Fruit fly (Drosophila melanogaster) whole organism, embryonic: ENCODE results near the gene QC.
A peak's percentile ranks its signal among the peaks of the same experiment; 100 is the strongest.

Experiments used
- BtbVII ChIP-seq: fragments of 200-800 bp; sonication (Bioruptor generic); optimal IDR thresholded peaks from 3 replicates; lab custom pipeline; 2017; ENCODE audit warnings: missing biosample characterization, mild to moderate bottlenecking, missing genetic modification characterization
- CG10267 ChIP-seq: fragments of 200-800 bp; sonication (Bioruptor generic); optimal IDR thresholded peaks from 2 replicates; lab custom pipeline; 2018; ENCODE audit warnings: missing biosample characterization, mild to moderate bottlenecking, missing genetic modification characterization, moderate library complexity
- CG10431 ChIP-seq: fragments of 200-800 bp; sonication (Bioruptor generic); optimal IDR thresholded peaks from 3 replicates; lab custom pipeline; 2018; ENCODE audit warnings: missing biosample characterization, mild to moderate bottlenecking, missing genetic modification characterization
- CG12391 ChIP-seq: fragments of 200-800 bp; sonication (Bioruptor generic); optimal IDR thresholded peaks from 3 replicates; lab custom pipeline; 2018; ENCODE audit warnings: missing biosample characterization, mild to moderate bottlenecking, missing genetic modification characterization, moderate library complexity
- CG13296 ChIP-seq: fragments of 200-800 bp; sonication (Bioruptor generic); optimal IDR thresholded peaks from 3 replicates; lab custom pipeline; 2018; ENCODE audit warnings: missing biosample characterization, mild to moderate bottlenecking, missing genetic modification characterization
- CG15269 ChIP-seq: fragments of 200-800 bp; sonication (Bioruptor generic); optimal IDR thresholded peaks from 2 replicates; lab custom pipeline; 2018; ENCODE audit warnings: missing biosample characterization, mild to moderate bottlenecking, missing genetic modification characterization, moderate library complexity
- CG1602 ChIP-seq: fragments of 200-800 bp; sonication (Bioruptor generic); optimal IDR thresholded peaks from 3 replicates; lab custom pipeline; 2016; ENCODE audit warnings: missing biosample characterization, missing genetic modification characterization
- CG16813 ChIP-seq: fragments of 200-800 bp; sonication (Bioruptor generic); IDR thresholded peaks from 3 replicates; pipeline ENCODE4 v1.3.6; 2022; ENCODE audit warnings: missing biosample characterization, missing genetic modification characterization; ENCODE audit not compliant: partially characterized antibody
- CG17361 ChIP-seq: fragments of 200-800 bp; sonication (Bioruptor generic); IDR thresholded peaks from 3 replicates; pipeline ENCODE4 v1.3.6; 2022; ENCODE audit warnings: missing biosample characterization, missing genetic modification characterization
- CG17829 ChIP-seq: fragments of 200-800 bp; optimal IDR thresholded peaks from 2 replicates; lab custom pipeline; 2019; ENCODE audit warnings: missing biosample characterization, mild to moderate bottlenecking, missing genetic modification characterization, moderate library complexity
- CG2678 ChIP-seq: fragments of 200-800 bp; sonication (Bioruptor generic); optimal IDR thresholded peaks from 3 replicates; lab custom pipeline; 2019; ENCODE audit warnings: missing biosample characterization, mild to moderate bottlenecking, missing genetic modification characterization, moderate library complexity
- CG30020 ChIP-seq: fragments of 200-800 bp; optimal IDR thresholded peaks from 2 replicates; lab custom pipeline; 2019; ENCODE audit warnings: missing biosample characterization, mild to moderate bottlenecking, missing genetic modification characterization, moderate library complexity
- CG32772 ChIP-seq: fragments of 200-800 bp; sonication (Bioruptor generic); IDR thresholded peaks from 2 replicates; pipeline ENCODE4 v1.3.6; 2022; ENCODE audit warnings: missing biosample characterization, missing genetic modification characterization
- CG3847 ChIP-seq: fragments of 200-800 bp; sonication (Bioruptor generic); IDR thresholded peaks from 2 replicates; pipeline ENCODE4 v1.3.6; 2022; ENCODE audit warnings: missing biosample characterization, missing genetic modification characterization
- CG6175 ChIP-seq: fragments of 200-800 bp; sonication (Bioruptor generic); IDR thresholded peaks from 3 replicates; pipeline ENCODE4 v1.3.6; 2022; ENCODE audit warnings: missing biosample characterization, missing genetic modification characterization
- CG9932 ChIP-seq: fragments of 200-800 bp; sonication (Bioruptor generic); IDR thresholded peaks from 2 replicates; pipeline ENCODE4 v1.3.6; 2022; ENCODE audit warnings: missing biosample characterization, missing genetic modification characterization
- CTCF ChIP-seq: fragments of 200-800 bp; sonication (Bioruptor generic); optimal IDR thresholded peaks from 2 replicates; lab custom pipeline; 2017; ENCODE audit warnings: missing biosample characterization, mild to moderate bottlenecking, missing genetic modification characterization, moderate library complexity
- Dll ChIP-seq: fragments of 200-800 bp; sonication (Bioruptor generic); IDR thresholded peaks from 4 replicates; pipeline ENCODE4 v1.3.6; 2022; ENCODE audit warnings: missing biosample characterization, missing genetic modification characterization; ENCODE audit not compliant: partially characterized antibody
- Doc2 ChIP-seq: fragments of 200-800 bp; sonication (Bioruptor generic); IDR thresholded peaks from 2 replicates; pipeline ENCODE4 v1.3.6; 2022; ENCODE audit warnings: missing biosample characterization, missing genetic modification characterization
- Drgx ChIP-seq: fragments of 200-800 bp; sonication (Bioruptor generic); IDR thresholded peaks from 2 replicates; pipeline ENCODE4 v1.3.6; 2022; ENCODE audit warnings: missing biosample characterization, missing genetic modification characterization
- Eip74EF ChIP-seq, 2 experiments: fragments of 200-800 bp in 1 of 2; fragments of >200 bp in 1 of 2; sonication (Bioruptor generic) in 1 of 2; optimal IDR thresholded peaks; 2 replicates each; lab custom pipeline; 2017 to 2019; ENCODE audit warnings: missing biosample characterization in 2 of 2, missing genetic modification characterization in 2 of 2, mild to moderate bottlenecking in 1 of 2, moderate library complexity in 1 of 2
- HLH3B ChIP-seq: fragments of 200-800 bp; sonication (Bioruptor generic); IDR thresholded peaks from 2 replicates; pipeline ENCODE4 v1.3.6; 2022; ENCODE audit warnings: missing biosample characterization, missing genetic modification characterization
- HmgD ChIP-seq: fragments of 200-800 bp; sonication (Bioruptor generic); optimal IDR thresholded peaks from 3 replicates; lab custom pipeline; 2016; ENCODE audit warnings: missing biosample characterization, missing genetic modification characterization
- Mes4 ChIP-seq: fragments of 200-800 bp; sonication (Bioruptor generic); optimal IDR thresholded peaks from 2 replicates; lab custom pipeline; 2016; ENCODE audit warnings: missing biosample characterization, missing genetic modification characterization
- Mrtf ChIP-seq: fragments of 200-800 bp; sonication (Bioruptor generic); IDR thresholded peaks from 3 replicates; pipeline ENCODE4 v1.3.6; 2022; ENCODE audit warnings: missing biosample characterization, missing genetic modification characterization
- PHDP ChIP-seq: fragments of 200-800 bp; sonication (Bioruptor generic); optimal IDR thresholded peaks from 3 replicates; lab custom pipeline; 2018; ENCODE audit warnings: missing biosample characterization, mild to moderate bottlenecking, missing genetic modification characterization, moderate library complexity
- Ptx1 ChIP-seq: fragments of 200-800 bp; sonication (Bioruptor generic); IDR thresholded peaks from 2 replicates; pipeline ENCODE4 v1.3.6; 2022; ENCODE audit warnings: missing biosample characterization, missing genetic modification characterization
- Sry-β ChIP-seq: fragments of 200-800 bp; sonication (Bioruptor generic); optimal IDR thresholded peaks from 2 replicates; lab custom pipeline; 2018; ENCODE audit warnings: missing biosample characterization, mild to moderate bottlenecking, missing genetic modification characterization, moderate library complexity
- bbx ChIP-seq: fragments of 200-800 bp; sonication (Bioruptor generic); IDR thresholded peaks from 2 replicates; pipeline ENCODE4 v1.3.6; 2022; ENCODE audit warnings: missing biosample characterization, missing genetic modification characterization; ENCODE audit not compliant: partially characterized antibody
- bsh ChIP-seq, 2 experiments: fragments of 200-800 bp; sonication (Bioruptor generic); optimal IDR thresholded peaks; 2 replicates each; lab custom pipeline; 2017 to 2018; ENCODE audit warnings: mild to moderate bottlenecking in 2 of 2, missing biosample characterization in 2 of 2, missing genetic modification characterization in 2 of 2, moderate library complexity in 1 of 2
- btn ChIP-seq: fragments of 200-800 bp; sonication (Bioruptor generic); optimal IDR thresholded peaks from 2 replicates; lab custom pipeline; 2016; ENCODE audit warnings: missing biosample characterization, missing genetic modification characterization
- cg ChIP-seq: fragments of 200-800 bp; sonication (Bioruptor generic); optimal IDR thresholded peaks from 3 replicates; lab custom pipeline; 2019; ENCODE audit warnings: missing biosample characterization, mild to moderate bottlenecking, missing genetic modification characterization, moderate library complexity
- chm ChIP-seq: fragments of 200-800 bp; sonication (Bioruptor generic); IDR thresholded peaks from 2 replicates; pipeline ENCODE4 v1.3.6; 2022; ENCODE audit warnings: missing biosample characterization, missing genetic modification characterization
- en ChIP-seq: fragments of 200-800 bp; sonication (Bioruptor generic); optimal IDR thresholded peaks from 2 replicates; lab custom pipeline; 2016; ENCODE audit warnings: missing biosample characterization, missing genetic modification characterization
- gcm2 ChIP-seq: fragments of 200-800 bp; sonication (Bioruptor generic); optimal IDR thresholded peaks from 2 replicates; lab custom pipeline; 2016; ENCODE audit warnings: missing biosample characterization, missing genetic modification characterization
- grau ChIP-seq: fragments of 200-800 bp; optimal IDR thresholded peaks from 3 replicates; lab custom pipeline; 2019; ENCODE audit warnings: missing biosample characterization, mild to moderate bottlenecking, missing genetic modification characterization, moderate library complexity
- her ChIP-seq: fragments of 200-800 bp; sonication (Bioruptor generic); optimal IDR thresholded peaks from 2 replicates; lab custom pipeline; 2016; ENCODE audit warnings: missing biosample characterization, missing genetic modification characterization
- hth ChIP-seq: fragments of >200 bp; optimal IDR thresholded peaks from 2 replicates; lab custom pipeline; 2017; ENCODE audit warnings: inconsistent platforms
- jing ChIP-seq: fragments of 200-800 bp; sonication (Bioruptor generic); optimal IDR thresholded peaks from 2 replicates; lab custom pipeline; 2018; ENCODE audit warnings: missing biosample characterization, mild to moderate bottlenecking, missing genetic modification characterization
- nom ChIP-seq: fragments of 200-800 bp; sonication (Bioruptor generic); optimal IDR thresholded peaks from 2 replicates; lab custom pipeline; 2017; ENCODE audit warnings: missing biosample characterization, missing genetic modification characterization, mild to moderate bottlenecking, moderate library complexity, missing genetic modification reagents
- p53 ChIP-seq: fragments of 200-800 bp; sonication (Bioruptor generic); optimal IDR thresholded peaks from 2 replicates; lab custom pipeline; 2016; ENCODE audit warnings: missing biosample characterization, missing genetic modification characterization
- shn ChIP-seq: fragments of 200-800 bp; sonication (Bioruptor generic); optimal IDR thresholded peaks from 3 replicates; lab custom pipeline; 2016; ENCODE audit warnings: missing biosample characterization, missing genetic modification characterization
- tio ChIP-seq: fragments of 200-800 bp; sonication (Bioruptor generic); optimal IDR thresholded peaks from 2 replicates; lab custom pipeline; 2017; ENCODE audit warnings: missing biosample characterization, missing genetic modification characterization, inconsistent platforms
- zen ChIP-seq: fragments of 200-800 bp; sonication (Bioruptor generic); optimal IDR thresholded peaks from 3 replicates; lab custom pipeline; 2018; ENCODE audit warnings: missing biosample characterization, mild to moderate bottlenecking, missing genetic modification characterization, moderate library complexity

QC gene

dm6 chr3L:5943348-5943904 lies 41.2 kb upstream of the QC start:
- peak; percentile 89 for TF ChIP-seq nom (GFP tag; lab: Kevin White, UChicago)
- peak in 1 of 2 experiments; percentile 66 for TF ChIP-seq bsh (GFP tag; optimal IDR thresholded peaks at IDR 0.05; lab: Kevin White, UChicago)
- no peak for TF ChIP-seq p53 (GFP tag; lab: Kevin White, UChicago)
- TF ChIP-seq, all 482 proteins: peak for 2

dm6 chr3L:5941508-5941907 lies 39.3 kb upstream of the QC start:
- TF ChIP-seq her (GFP tag; lab: Kevin White, UChicago): no peak
- TF ChIP-seq Drgx: peak; percentile 32
- no peak for TF ChIP-seq chm
- no peak for TF ChIP-seq hth (lab: Kevin White, UChicago)
- TF ChIP-seq, all 482 proteins: peak for 1

dm6 chr3L:5941086-5941485 lies 38.8 kb upstream of the QC start:
- TF ChIP-seq en (GFP tag; lab: Kevin White, UChicago) (no peak), HLH3B (no peak), CG6175 (GFP tag; lab: Robert Waterston, UW) (no peak), CG32772 (GFP tag; lab: Robert Waterston, UW) (no peak), CG17829 (tag; lab: Kevin White, UChicago) (no peak), Drgx (0 out of 2 replicates have a peak, but pooled peaks have one; percentile 18), Doc2 (GFP tag; lab: Robert Waterston, UW) (no peak), jing (GFP tag; lab: Kevin White, UChicago) (no peak), CG15269 (tag; lab: Kevin White, UChicago) (no peak), CG1602 (no peak), btn (GFP tag; lab: Kevin White, UChicago) (no peak), tio (GFP tag; lab: Kevin White, UChicago) (no peak), Mes4 (GFP tag; lab: Kevin White, UChicago) (no peak), bsh (GFP tag; optimal IDR thresholded peaks at IDR 0.05; lab: Kevin White, UChicago) (peak in 1 of 2 experiments; percentile 42), zen (tag; lab: Kevin White, UChicago) (no peak), CG13296 (GFP tag; lab: Kevin White, UChicago) (no peak), CG17361 (no peak)

- TF ChIP-seq grau: no peak
- no peak for TF ChIP-seq Mrtf (GFP tag; lab: Robert Waterston, UW)
These were observed 38.2 kb upstream of the QC start for dm6 chr3L:5940431-5940830.

- TF ChIP-seq Eip74EF (GFP tag; optimal IDR thresholded peaks at IDR 0.05; lab: Kevin White, UChicago) (no peak), Sry-β (GFP tag; lab: Kevin White, UChicago) (peak; percentile 99), CG2678 (tag; lab: Kevin White, UChicago) (no peak), cg (GFP tag; lab: Kevin White, UChicago) (peak; percentile 82), shn (GFP tag; lab: Kevin White, UChicago) (peak; percentile 58), gcm2 (GFP tag; lab: Kevin White, UChicago) (no peak), HmgD (peak; percentile 75), CTCF (GFP tag; lab: Kevin White, UChicago) (peak; percentile 64), BtbVII (GFP tag; lab: Kevin White, UChicago) (no peak), CG9932 (GFP tag; lab: Robert Waterston, UW) (peak; percentile 43; the same call in 1 of the 2 replicates), CG10267 (tag; lab: Kevin White, UChicago) (peak; percentile 69), bbx (peak; percentile 49; the same call in 1 of the 2 replicates), CG3847 (GFP tag; lab: Robert Waterston, UW) (peak; percentile 27; the same call in 1 of the 2 replicates), CG12391 (no peak), Ptx1 (no peak), PHDP (tag; lab: Kevin White, UChicago) (no peak), CG10431 (GFP tag; lab: Kevin White, UChicago) (no peak), CG30020 (tag; lab: Kevin White, UChicago) (peak; percentile 49), CG16813 (GFP tag; lab: Robert Waterston, UW) (peak; percentile 66; the same call in 2 of the 3 replicates), Dll (GFP tag; lab: Robert Waterston, UW) (peak; percentile 75)
These were observed 30.2 kb upstream of the QC start, which contains the start of gene Rcc1 for dm6 chr3L:5932363-5932914. Rcc1 (minus strand) TSS chr3L:5932773.
